Worm (Caenorhabditis elegans) whole organism, L4 larva: Measurements from ENCODE around the gene efhc-1.

Source experiments
- D1046.2 ChIP-seq: fragments of 200-800 bp; sonication (Bioruptor generic); IDR thresholded peaks from 2 replicates; pipeline ENCODE4 v1.3.6; 2022; ENCODE audit warnings: missing genetic modification characterization, missing compliant biosample characterization
- F10B5.3 ChIP-seq: sonication (generic microtip); optimal IDR thresholded peaks from 2 replicates; lab custom pipeline; 2016; ENCODE audit warnings: mild to moderate bottlenecking, missing genetic modification characterization, missing compliant biosample characterization
- R02D3.7 ChIP-seq: fragments of 150-350 bp; sonication (generic microtip); optimal IDR thresholded peaks from 3 replicates; lab custom pipeline; 2014; ENCODE audit warnings: missing biosample characterization, missing genetic modification characterization
- Y105C5A.15 ChIP-seq: fragments of 200-800 bp; sonication (Bioruptor generic); IDR thresholded peaks from 2 replicates; pipeline ENCODE4 v1.3.6; 2022; ENCODE audit warnings: missing genetic modification characterization, missing compliant biosample characterization
- ZK546.5 ChIP-seq, 2 experiments: sonication (generic microtip); optimal IDR thresholded peaks; 2 replicates each; lab custom pipeline; 2017; ENCODE audit warnings: missing biosample characterization in 2 of 2, missing genetic modification characterization in 2 of 2
- aha-1 ChIP-seq: fragments of 150-350 bp; peaks from one replicate; lab custom pipeline; 2014; ENCODE audit warnings: missing biosample characterization, missing genetic modification characterization
- ama-1 ChIP-seq: fragments of 150-350 bp; optimal IDR thresholded peaks from 2 replicates; lab custom pipeline; 2014; ENCODE audit warnings: inconsistent platforms, mixed read lengths
- ceh-32 ChIP-seq: sonication (generic microtip); optimal IDR thresholded peaks from 2 replicates; lab custom pipeline; 2016; ENCODE audit warnings: mild to moderate bottlenecking, missing genetic modification characterization, missing compliant biosample characterization; ENCODE audit not compliant: poor library complexity
- ctbp-1 ChIP-seq: fragments of 200-800 bp; sonication (Bioruptor generic); IDR thresholded peaks from 2 replicates; pipeline ENCODE4 v1.3.6; 2022; ENCODE audit warnings: missing genetic modification reagents, missing genetic modification characterization, missing compliant biosample characterization
- daf-12 ChIP-seq: fragments of 150-350 bp; optimal IDR thresholded peaks from 2 replicates; lab custom pipeline; 2014; ENCODE audit warnings: missing biosample characterization, missing genetic modification reagents, missing genetic modification characterization
- daf-8 ChIP-seq: fragments of 200-800 bp; sonication (Bioruptor generic); IDR thresholded peaks from 2 replicates; pipeline ENCODE4 v1.3.6; 2022; ENCODE audit warnings: missing genetic modification characterization, missing compliant biosample characterization
- dmd-6 ChIP-seq: fragments of 200-800 bp; sonication (Bioruptor generic); IDR thresholded peaks from 2 replicates; pipeline ENCODE4 v1.3.6; 2022; ENCODE audit warnings: missing genetic modification reagents, missing genetic modification characterization, missing compliant biosample characterization
- dmd-8 ChIP-seq: fragments of 200-800 bp; sonication (Bioruptor generic); IDR thresholded peaks from 2 replicates; pipeline ENCODE4 v1.3.6; 2022; ENCODE audit warnings: missing genetic modification characterization, missing compliant biosample characterization
- dpl-1 ChIP-seq: fragments of 150-350 bp; optimal IDR thresholded peaks from 2 replicates; lab custom pipeline; 2014; ENCODE audit warnings: missing biosample characterization, missing genetic modification reagents, missing genetic modification characterization
- dve-1 ChIP-seq: sonication (generic microtip); optimal IDR thresholded peaks from 2 replicates; lab custom pipeline; 2017; ENCODE audit warnings: antibody characterized with exemption, mild to moderate bottlenecking, missing genetic modification characterization, missing compliant biosample characterization; ENCODE audit not compliant: insufficient read depth
- hlh-30 ChIP-seq: sonication (generic microtip); optimal IDR thresholded peaks from 2 replicates; lab custom pipeline; 2017; ENCODE audit warnings: antibody characterized with exemption, mild to moderate bottlenecking, missing genetic modification characterization, missing compliant biosample characterization; ENCODE audit not compliant: insufficient read depth
- hmg-1.1 ChIP-seq: fragments of 200-800 bp; sonication (Bioruptor generic); IDR thresholded peaks from 2 replicates; pipeline ENCODE4 v1.3.6; 2022; ENCODE audit warnings: missing genetic modification reagents, missing genetic modification characterization, missing compliant biosample characterization
- lin-13 ChIP-seq: fragments of 150-350 bp; optimal IDR thresholded peaks from 2 replicates; lab custom pipeline; 2014; ENCODE audit warnings: missing biosample characterization, missing genetic modification reagents, missing genetic modification characterization
- lin-38 ChIP-seq: fragments of 200-800 bp; sonication (Bioruptor generic); IDR thresholded peaks from 2 replicates; pipeline ENCODE4 v1.3.6; 2022; ENCODE audit warnings: missing genetic modification reagents, missing genetic modification characterization, missing compliant biosample characterization
- lin-39 ChIP-seq: fragments of 150-350 bp; optimal IDR thresholded peaks from 2 replicates; lab custom pipeline; 2014; ENCODE audit warnings: missing biosample characterization, missing genetic modification reagents, missing genetic modification characterization
- lir-3 ChIP-seq: sonication (generic microtip); optimal IDR thresholded peaks from 2 replicates; lab custom pipeline; 2016; ENCODE audit warnings: mild to moderate bottlenecking, missing genetic modification characterization, missing compliant biosample characterization
- madf-9 ChIP-seq: fragments of 200-800 bp; sonication (Bioruptor generic); conservative IDR thresholded peaks from 2 replicates; pipeline ENCODE4 v1.3.6; 2022; ENCODE audit warnings: missing genetic modification reagents, missing genetic modification characterization, missing compliant biosample characterization
- mdl-1 ChIP-seq, 2 experiments: fragments of 150-350 bp in 1 of 2; sonication (generic microtip) in 1 of 2; optimal IDR thresholded peaks; 2 replicates each; lab custom pipeline; 2014 to 2017; ENCODE audit warnings: missing biosample characterization in 2 of 2, missing genetic modification characterization in 2 of 2
- mdt-29 ChIP-seq: fragments of 200-800 bp; sonication (Bioruptor generic); IDR thresholded peaks from 2 replicates; pipeline ENCODE4 v1.3.6; 2022; ENCODE audit warnings: missing genetic modification reagents, missing genetic modification characterization, missing compliant biosample characterization
- mxl-3 ChIP-seq: fragments of 200-800 bp; sonication (Bioruptor generic); optimal IDR thresholded peaks from 2 replicates; lab custom pipeline; 2018; ENCODE audit warnings: mild to moderate bottlenecking, missing genetic modification characterization, missing compliant biosample characterization
- nhr-10 ChIP-seq: fragments of 150-350 bp; optimal IDR thresholded peaks from 2 replicates; lab custom pipeline; 2014; ENCODE audit warnings: missing biosample characterization, missing genetic modification characterization
- nhr-102 ChIP-seq: sonication (generic microtip); optimal IDR thresholded peaks from 2 replicates; lab custom pipeline; 2016; ENCODE audit warnings: mild to moderate bottlenecking, missing genetic modification characterization, moderate library complexity, missing compliant biosample characterization
- nhr-237 ChIP-seq: sonication (generic microtip); optimal IDR thresholded peaks from 2 replicates; lab custom pipeline; 2017; ENCODE audit warnings: missing biosample characterization, missing genetic modification characterization
- nhr-25 ChIP-seq: sonication (generic microtip); optimal IDR thresholded peaks from 2 replicates; lab custom pipeline; 2017; ENCODE audit warnings: missing genetic modification characterization, mild to moderate bottlenecking, missing compliant biosample characterization, antibody characterized with exemption, moderate library complexity, borderline replicate concordance; ENCODE audit not compliant: insufficient read depth
- nhr-28 ChIP-seq: fragments of 150-350 bp; optimal IDR thresholded peaks from 2 replicates; lab custom pipeline; 2014; ENCODE audit warnings: missing biosample characterization, missing genetic modification characterization
- nhr-77 ChIP-seq: fragments of 150-350 bp; optimal IDR thresholded peaks from 2 replicates; lab custom pipeline; 2014; ENCODE audit warnings: missing biosample characterization, missing genetic modification characterization
- php-3 ChIP-seq: fragments of 200-800 bp; sonication (Bioruptor generic); IDR thresholded peaks from 2 replicates; pipeline ENCODE4 v1.3.6; 2022; ENCODE audit warnings: missing genetic modification reagents, missing genetic modification characterization, missing compliant biosample characterization
- pqm-1 ChIP-seq: sonication (generic microtip); optimal IDR thresholded peaks from 2 replicates; lab custom pipeline; 2017; ENCODE audit warnings: missing biosample characterization, missing genetic modification characterization
- rbr-2 ChIP-seq: sonication (generic microtip); optimal IDR thresholded peaks from 2 replicates; lab custom pipeline; 2016; ENCODE audit warnings: missing genotype, missing genetic modification characterization, missing compliant biosample characterization
- skn-1 ChIP-seq: fragments of 150-350 bp; optimal IDR thresholded peaks from 2 replicates; lab custom pipeline; 2014; ENCODE audit warnings: missing biosample characterization, missing genetic modification characterization
- spr-3 ChIP-seq: fragments of 200-800 bp; sonication (Bioruptor generic); optimal IDR thresholded peaks from 2 replicates; lab custom pipeline; 2018; ENCODE audit warnings: mild to moderate bottlenecking, missing genetic modification characterization, missing compliant biosample characterization
- unc-62 ChIP-seq, 3 experiments: fragments of 150-350 bp in 1 of 3; sonication (generic microtip); optimal IDR thresholded peaks in 2 of 3; peaks in 1 of 3; 1 replicate in 1 of 3; 2 replicates in 2 of 3; lab custom pipeline; 2014 to 2017; ENCODE audit warnings: missing biosample characterization in 3 of 3, missing genetic modification characterization in 3 of 3, missing genetic modification reagents in 3 of 3, missing genotype in 1 of 3
- zfp-3 ChIP-seq: fragments of 200-800 bp; sonication (Bioruptor generic); conservative IDR thresholded peaks from 2 replicates; pipeline ENCODE4 v1.3.6; 2022; ENCODE audit warnings: missing genetic modification reagents, missing genetic modification characterization, missing compliant biosample characterization

efhc-1 gene

ce11 chrX:10386001-10386400, 27.8 kb downstream of the efhc-1 start:
- TF ChIP-seq unc-62 (GFP tag; optimal IDR thresholded peaks at IDR 0.05 in 1 of 2; lab: Kevin White, UChicago) (no peak), unc-62 (tag; optimal IDR thresholded peaks at IDR 0.05; lab: Kevin White, UChicago) (no peak), skn-1 (tag; lab: Kevin White, UChicago) (no peak), spr-3 (GFP tag; lab: Kevin White, UChicago) (no peak), nhr-10 (tag; lab: Kevin White, UChicago) (no peak), pqm-1 (tag; lab: Kevin White, UChicago) (no peak)

ce11 chrX:10386408-10386807, 28.2 kb downstream of the efhc-1 start, which contains the start of gene dyf-6:
TSS of gene dyf-6 (minus strand) at chrX:10386508.
- TF ChIP-seq pqm-1 (tag; lab: Kevin White, UChicago) (no peak), aha-1 (tag; lab: Kevin White, UChicago) (peak; percentile 86)

- TF ChIP-seq dpl-1 (peak; percentile 47), aha-1 (tag; lab: Kevin White, UChicago) (peak; percentile 17), ceh-32 (no peak), dve-1 (tag; lab: Kevin White, UChicago) (peak; percentile 80), nhr-25 (tag; lab: Kevin White, UChicago) (peak; percentile 75), madf-9 (GFP tag; lab: Robert Waterston, UW) (peak; percentile 49; the same call in 1 of the 2 replicates), hmg-1.1 (GFP tag; lab: Robert Waterston, UW) (0 out of 2 replicates have a peak, but pooled peaks have one; percentile 16), rbr-2 (tag; lab: Kevin White, UChicago) (peak; percentile 9), nhr-10 (tag; lab: Kevin White, UChicago) (no peak), ama-1 (lab: Kevin White, UChicago) (no peak), nhr-77 (tag; lab: Kevin White, UChicago) (peak; percentile 13), mdl-1 (tag; optimal IDR thresholded peaks at IDR 0.05; lab: Kevin White, UChicago) (peak in 1 of 2 experiments; percentile 54), dmd-8 (GFP tag; lab: Robert Waterston, UW) (no peak), dmd-6 (GFP tag; lab: Robert Waterston, UW) (peak; percentile 29; the same call in 1 of the 2 replicates), lir-3 (tag; lab: Kevin White, UChicago) (no peak), D1046.2 (GFP tag; lab: Robert Waterston, UW) (no peak), daf-12 (tag; lab: Kevin White, UChicago) (no peak), mxl-3 (GFP tag; lab: Kevin White, UChicago) (peak; percentile 76), ZK546.5 (tag; optimal IDR thresholded peaks at IDR 0.05; lab: Kevin White, UChicago) (no peak), lin-38 (GFP tag; lab: Robert Waterston, UW) (peak; percentile 92), lin-39 (tag; lab: Kevin White, UChicago) (no peak), R02D3.7 (tag; lab: Kevin White, UChicago) (no peak), lin-13 (GFP tag; lab: Kevin White, UChicago) (peak; percentile 8), hlh-30 (tag; lab: Kevin White, UChicago) (peak; percentile 57), nhr-28 (tag; lab: Kevin White, UChicago) (peak; percentile 63)
Observed at ce11 chrX:10391174-10391573, 33.0 kb downstream of the efhc-1 start.

ce11 chrX:10392792-10393191, 34.6 kb downstream of the efhc-1 start:
- TF ChIP-seq aha-1 (tag; lab: Kevin White, UChicago), result peak; percentile 82
- TF ChIP-seq zfp-3, result no peak
- TF ChIP-seq daf-8 (GFP tag; lab: Robert Waterston, UW), result no peak
- TF ChIP-seq ctbp-1, result no peak
- no peak for TF ChIP-seq Y105C5A.15 (GFP tag; lab: Robert Waterston, UW)

- TF ChIP-seq nhr-102 (tag; lab: Kevin White, UChicago), result no peak
- no peak for TF ChIP-seq php-3 (GFP tag; lab: Robert Waterston, UW)
- TF ChIP-seq nhr-237 (tag; lab: Kevin White, UChicago), result no peak
- TF ChIP-seq hmg-1.1 (GFP tag; lab: Robert Waterston, UW), result 0 out of 2 replicates have a peak, but pooled peaks have one; percentile 17
- peak in 1 of 2 experiments; percentile 89 for TF ChIP-seq unc-62 (GFP tag; optimal IDR thresholded peaks at IDR 0.05 in 1 of 2; lab: Kevin White, UChicago)
- no peak for TF ChIP-seq unc-62 (tag; optimal IDR thresholded peaks at IDR 0.05; lab: Kevin White, UChicago)
- no peak for TF ChIP-seq mdt-29 (GFP tag; lab: Robert Waterston, UW)
- no peak for TF ChIP-seq F10B5.3 (tag; lab: Kevin White, UChicago)
- TF ChIP-seq zfp-3, result no peak
Observed at ce11 chrX:10393362-10393761, 35.2 kb downstream of the efhc-1 start.
